Worm (Caenorhabditis elegans): ENCODE data around the gene C14A11.5.

The C14A11.5 gene

DNA sequence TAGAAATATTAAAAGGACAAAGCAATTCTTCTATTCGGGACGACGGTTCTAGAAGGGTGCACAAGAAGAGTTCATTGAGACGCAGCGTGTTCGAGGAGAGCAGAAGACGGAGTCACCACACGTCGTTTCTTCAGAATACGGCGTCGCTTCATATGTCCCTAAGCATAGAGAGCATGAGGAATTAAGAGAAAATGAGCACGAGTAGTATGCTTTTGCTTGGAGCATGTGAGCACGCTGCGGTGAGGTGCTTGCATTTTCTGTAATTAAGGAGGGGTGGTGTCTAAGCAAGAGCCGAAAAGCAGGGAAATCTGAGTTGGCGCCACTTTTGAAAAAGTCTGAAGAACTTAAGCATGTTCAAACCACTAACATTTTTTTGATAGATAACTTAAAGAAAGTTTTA lies at the start of gene C14A11.5:
C14A11.5 (minus strand) TSS at position 139 of the 400 bp plus-strand sequence.
- TF ChIP-seq ceh-31 (tag; optimal IDR thresholded peaks at IDR 0.05) = peak; percentile 57
- TF ChIP-seq elt-4 (tag; optimal IDR thresholded peaks at IDR 0.05) = no peak
- no peak for TF ChIP-seq dmd-4 (tag; optimal IDR thresholded peaks at IDR 0.05; ENCODE audit: borderline replicate concordance)
- TF ChIP-seq ref-2 (tag; optimal IDR thresholded peaks at IDR 0.05) = no peak
- TF ChIP-seq ceh-14 (tag; optimal IDR thresholded peaks at IDR 0.05) = peak; percentile 35
- no peak for TF ChIP-seq ttx-3 (tag; optimal IDR thresholded peaks at IDR 0.05)
- TF ChIP-seq unc-42 (tag; optimal IDR thresholded peaks at IDR 0.05) = peak; percentile 8
- TF ChIP-seq F13H6.1 (tag; optimal IDR thresholded peaks at IDR 0.05) = no peak
- TF ChIP-seq tbx-2 (tag; optimal IDR thresholded peaks at IDR 0.05) = peak; percentile 3
- TF ChIP-seq hlh-30 (tag; optimal IDR thresholded peaks at IDR 0.05; ENCODE audit: insufficient read depth) = peak; percentile 24

- TF ChIP-seq pqm-1 (tag; optimal IDR thresholded peaks at IDR 0.05) (no peak), nfya-1 (tag; optimal IDR thresholded peaks at IDR 0.05) (no peak), lin-11 (tag; optimal IDR thresholded peaks at IDR 0.05) (no peak), Y22D7AL.16 (tag; optimal IDR thresholded peaks at IDR 0.05) (no peak), ceh-31 (tag; optimal IDR thresholded peaks at IDR 0.05) (no peak), tbx-7 (tag; optimal IDR thresholded peaks at IDR 0.05) (no peak), elt-4 (tag; optimal IDR thresholded peaks at IDR 0.05) (no peak), ceh-19 (GFP tag; optimal IDR thresholded peaks at IDR 0.05) (no peak), sox-4 (tag; optimal IDR thresholded peaks at IDR 0.05) (no peak), ceh-48 (tag; optimal IDR thresholded peaks at IDR 0.05) (no peak), ceh-6 (GFP tag; optimal IDR thresholded peaks at IDR 0.05) (no peak), dve-1 (tag; optimal IDR thresholded peaks at IDR 0.05) (no peak), ref-2 (tag; optimal IDR thresholded peaks at IDR 0.05) (no peak), ceh-24 (tag; optimal IDR thresholded peaks at IDR 0.05) (no peak), pat-9 (tag; optimal IDR thresholded peaks at IDR 0.05) (no peak), mec-3 (tag; optimal IDR thresholded peaks at IDR 0.05; ENCODE audit: borderline replicate concordance) (no peak), rnt-1 (tag; optimal IDR thresholded peaks at IDR 0.05) (no peak)
These were observed 46.6 kb upstream of the C14A11.5 start for ce11 chrX:2853963-2854362.

DNA sequence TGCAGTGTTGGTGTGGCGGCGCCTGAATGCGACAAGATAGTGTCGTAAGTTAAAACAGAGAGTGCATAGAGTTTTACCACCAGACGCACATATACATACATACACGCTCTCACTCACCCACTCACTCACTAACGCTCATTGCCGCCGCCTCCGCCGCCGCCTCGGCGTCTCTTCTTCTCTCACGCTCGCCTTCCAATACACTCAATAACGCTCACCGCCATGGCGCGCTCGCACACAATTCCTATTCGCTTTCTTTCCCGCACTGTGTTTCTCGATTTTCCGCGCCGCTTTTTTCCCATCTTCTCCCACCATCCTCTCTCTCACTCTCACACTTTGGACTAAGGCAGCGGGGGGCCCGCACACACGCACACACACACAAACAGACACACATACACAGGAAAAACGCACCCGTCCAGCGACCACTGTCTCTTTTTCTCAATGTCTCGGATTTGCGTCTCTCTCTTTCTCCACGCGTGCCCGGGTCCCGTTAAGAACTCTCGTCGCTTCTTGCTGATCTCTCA lies 45.1 kb upstream of the C14A11.5 start, which contains the start of gene kin-29:
kin-29 (minus strand) TSS at position 51 of the 521 bp plus-strand sequence.
- TF ChIP-seq nfya-1 (tag; optimal IDR thresholded peaks at IDR 0.05) (peak; percentile 89), rnt-1 (tag; optimal IDR thresholded peaks at IDR 0.05) (peak; percentile 91), fkh-6 (tag; optimal IDR thresholded peaks at IDR 0.05) (no peak), ceh-22 (tag; optimal IDR thresholded peaks at IDR 0.05) (no peak), elt-4 (tag; optimal IDR thresholded peaks at IDR 0.05) (no peak), syd-9 (tag; optimal IDR thresholded peaks at IDR 0.05) (peak; percentile 68), tbx-7 (tag; optimal IDR thresholded peaks at IDR 0.05) (no peak), hlh-30 (tag; optimal IDR thresholded peaks at IDR 0.05; ENCODE audit: insufficient read depth) (peak; percentile 46), F13H6.1 (tag; optimal IDR thresholded peaks at IDR 0.05) (peak; percentile 81), pat-9 (tag; optimal IDR thresholded peaks at IDR 0.05) (peak; percentile 62), ceh-31 (tag; optimal IDR thresholded peaks at IDR 0.05) (peak; percentile 94), pqm-1 (tag; optimal IDR thresholded peaks at IDR 0.05) (peak; percentile 74), K09A11.1 (tag; optimal IDR thresholded peaks at IDR 0.05; ENCODE audit: insufficient read depth) (no peak), unc-86 (tag; optimal IDR thresholded peaks at IDR 0.05) (peak; percentile 29), tbx-2 (tag; optimal IDR thresholded peaks at IDR 0.05) (peak; percentile 95), T23F11.4 (GFP tag; optimal IDR thresholded peaks at IDR 0.05) (peak; percentile 22), dve-1 (tag; optimal IDR thresholded peaks at IDR 0.05) (peak; percentile 68), unc-42 (tag; optimal IDR thresholded peaks at IDR 0.05) (peak; percentile 78), ceh-45 (GFP tag; IDR thresholded peaks at IDR 0.05) (no peak), ttx-3 (tag; optimal IDR thresholded peaks at IDR 0.05) (no peak), gmeb-2 (tag; optimal IDR thresholded peaks at IDR 0.05) (no peak), ceh-14 (tag; optimal IDR thresholded peaks at IDR 0.05) (peak; percentile 94), lin-11 (tag; optimal IDR thresholded peaks at IDR 0.05) (no peak), ceh-18 (tag; optimal IDR thresholded peaks at IDR 0.05) (peak; percentile 98), hlh-13 (GFP tag; optimal IDR thresholded peaks at IDR 0.05) (no peak), ceh-34 (tag; optimal IDR thresholded peaks at IDR 0.05) (peak; percentile 96), C08G9.2 (tag; optimal IDR thresholded peaks at IDR 0.05) (peak; percentile 67), ceh-6 (GFP tag; optimal IDR thresholded peaks at IDR 0.05) (peak; percentile 52), mec-3 (tag; optimal IDR thresholded peaks at IDR 0.05; ENCODE audit: borderline replicate concordance) (peak; percentile 50), ceh-9 (tag; optimal IDR thresholded peaks at IDR 0.05) (no peak), fax-1 (tag; optimal IDR thresholded peaks at IDR 0.05) (peak; percentile 68), unc-55 (GFP tag; optimal IDR thresholded peaks at IDR 0.05) (peak; percentile 86), pag-3 (tag; optimal IDR thresholded peaks at IDR 0.05; ENCODE audit: borderline replicate concordance) (peak; percentile 69), elt-2 (tag; optimal IDR thresholded peaks at IDR 0.05) (peak; percentile 36), pha-4 (tag; optimal IDR thresholded peaks at IDR 0.05) (no peak), dmd-4 (tag; optimal IDR thresholded peaks at IDR 0.05; ENCODE audit: borderline replicate concordance) (peak; percentile 65), hlh-8 (tag; optimal IDR thresholded peaks at IDR 0.05) (peak; percentile 76), ceh-19 (GFP tag; optimal IDR thresholded peaks at IDR 0.05) (peak; percentile 80), sdc-2 (tag; optimal IDR thresholded peaks at IDR 0.05) (peak; percentile 89)

Measured in whole organism, late embryonic.